Fruit fly (Drosophila melanogaster) whole organism: Measurements from ENCODE around the gene Gr10a.

Experiments used
- CG8478 ChIP-seq: fragments of >200 bp; optimal IDR thresholded peaks from 2 replicates; lab custom pipeline; 2018; ENCODE audit warnings: inconsistent platforms
- Dll ChIP-seq: fragments of >200 bp; optimal IDR thresholded peaks from 2 replicates; lab custom pipeline; 2017
- EcR ChIP-seq, 2 experiments: fragments of >200 bp; optimal IDR thresholded peaks; 2 replicates each; lab custom pipeline; 2017; ENCODE audit warnings: missing biosample characterization in 2 of 2, missing genetic modification characterization in 2 of 2, missing genetic modification reagents in 2 of 2
- pan ChIP-seq: fragments of >200 bp; optimal IDR thresholded peaks from 2 replicates; lab custom pipeline; 2017
- psq ChIP-seq: fragments of >200 bp; optimal IDR thresholded peaks from 2 replicates; lab custom pipeline; 2017
- usp ChIP-seq: fragments of >200 bp; optimal IDR thresholded peaks from 2 replicates; lab custom pipeline; 2017; ENCODE audit warnings: missing biosample characterization, missing genetic modification characterization, mixed read lengths

Gr10a gene

DNA sequence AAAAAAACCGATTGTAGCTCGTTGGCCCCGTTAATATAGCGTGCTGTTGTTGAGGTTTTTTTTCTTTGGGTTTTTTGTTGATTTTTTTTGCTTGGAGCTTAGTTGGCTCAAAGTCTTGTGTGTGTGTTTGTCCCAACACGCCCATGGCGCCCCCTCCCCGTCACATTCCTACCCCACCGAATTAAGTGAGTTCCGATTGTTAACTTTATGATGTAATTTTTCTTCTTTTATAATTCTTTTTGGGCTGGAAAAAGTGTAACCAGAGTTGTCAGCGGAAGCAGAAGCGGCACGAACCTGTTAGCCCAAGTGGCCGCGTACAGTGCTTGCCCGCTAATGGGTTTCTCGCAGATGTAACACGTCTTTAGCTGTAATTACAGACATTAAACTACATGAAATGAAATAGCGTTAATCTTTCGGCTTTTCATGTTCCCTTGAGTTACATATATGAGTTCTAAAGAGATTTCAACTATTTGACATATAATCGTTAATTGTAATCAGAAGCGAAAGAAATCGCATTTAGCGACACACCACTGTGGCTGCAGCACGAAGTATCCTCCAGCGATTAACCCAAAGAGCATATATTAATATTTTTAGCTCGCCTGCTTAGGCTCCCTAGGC, 24.1 kb downstream of the Gr10a start:
- TF ChIP-seq usp (GFP tag; lab: Kevin White, UChicago) (no peak), pan (no peak), CG8478 (lab: Kevin White, UChicago) (no peak), Dll (lab: Kevin White, UChicago) (no peak), psq (lab: Kevin White, UChicago) (no peak), EcR (GFP tag; optimal IDR thresholded peaks at IDR 0.05; lab: Kevin White, UChicago) (no peak)

DNA sequence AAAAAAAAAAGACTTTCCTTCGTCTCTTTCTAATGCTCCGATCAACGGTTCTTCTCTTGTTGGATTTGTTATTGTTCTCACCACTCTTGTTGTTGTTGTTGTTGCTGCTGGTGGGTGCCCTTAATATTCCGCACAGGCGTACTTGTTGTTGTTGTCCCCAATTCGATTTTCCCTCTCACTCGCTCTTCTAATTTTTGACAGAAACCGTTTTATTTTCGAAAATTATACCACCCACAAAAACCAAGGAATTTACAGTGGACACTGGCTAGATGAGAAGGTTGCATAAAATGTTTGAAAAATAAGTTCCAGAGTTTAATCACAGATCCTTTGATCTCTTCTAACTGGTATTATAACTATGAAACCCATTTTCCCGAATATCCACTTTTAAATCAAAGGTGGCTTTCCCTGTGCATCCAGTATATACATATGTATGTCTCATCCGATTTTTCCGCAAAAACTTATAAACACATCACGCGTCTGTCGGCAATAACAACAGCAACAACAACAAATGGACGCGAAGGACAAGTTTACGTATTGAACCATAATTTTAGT, 25.8 kb downstream of the Gr10a start:
- TF ChIP-seq CG8478 (lab: Kevin White, UChicago) (no peak), pan (no peak), EcR (GFP tag; optimal IDR thresholded peaks at IDR 0.05; lab: Kevin White, UChicago) (no peak), usp (GFP tag; lab: Kevin White, UChicago) (no peak), Dll (lab: Kevin White, UChicago) (no peak), psq (lab: Kevin White, UChicago) (no peak)

dm6 chrX:11390625-11391363, 26.4 kb downstream of the Gr10a start:
- TF ChIP-seq Dll (lab: Kevin White, UChicago) (no peak), CG8478 (lab: Kevin White, UChicago) (no peak), psq (lab: Kevin White, UChicago) (no peak), EcR (GFP tag; optimal IDR thresholded peaks at IDR 0.05; lab: Kevin White, UChicago) (no peak), pan (no peak), usp (GFP tag; lab: Kevin White, UChicago) (no peak)

dm6 chrX:11389494-11390447, 27.5 kb downstream of the Gr10a start:
- TF ChIP-seq EcR (GFP tag; optimal IDR thresholded peaks at IDR 0.05; lab: Kevin White, UChicago) (no peak), psq (lab: Kevin White, UChicago) (no peak), CG8478 (lab: Kevin White, UChicago) (no peak), pan (no peak), usp (GFP tag; lab: Kevin White, UChicago) (no peak), Dll (lab: Kevin White, UChicago) (peak; percentile 81)

dm6 chrX:11385498-11385897, 31.7 kb downstream of the Gr10a start:
- TF ChIP-seq pan, result no peak
- TF ChIP-seq CG8478 (lab: Kevin White, UChicago), result no peak
- TF ChIP-seq EcR (GFP tag; optimal IDR thresholded peaks at IDR 0.05; lab: Kevin White, UChicago), result no peak
- no peak for TF ChIP-seq psq (lab: Kevin White, UChicago)
- TF ChIP-seq Dll (lab: Kevin White, UChicago), result no peak
- TF ChIP-seq usp (GFP tag; lab: Kevin White, UChicago), result no peak

DNA sequence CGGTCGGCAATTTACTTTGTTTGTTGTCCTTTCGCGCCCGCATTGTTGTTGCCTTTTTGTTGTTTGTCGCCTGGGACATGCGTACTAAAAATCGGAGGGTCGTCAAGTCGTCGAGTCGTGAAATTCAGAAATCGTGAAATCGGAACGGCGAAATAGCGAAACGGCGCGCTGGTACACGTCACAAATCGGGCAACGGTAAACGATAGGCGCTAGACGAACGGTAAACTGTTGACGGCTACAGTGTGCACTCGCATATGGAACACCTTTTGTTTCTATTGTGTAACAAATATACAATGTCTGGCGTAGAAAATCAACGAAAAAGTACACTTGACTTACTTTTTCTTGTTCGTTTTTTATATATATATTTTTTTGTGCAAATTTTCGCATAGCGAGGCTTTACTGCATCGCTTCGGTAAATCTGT, 33.2 kb downstream of the Gr10a start:
- TF ChIP-seq EcR (GFP tag; optimal IDR thresholded peaks at IDR 0.05; lab: Kevin White, UChicago), result no peak
- no peak for TF ChIP-seq psq (lab: Kevin White, UChicago)
- TF ChIP-seq Dll (lab: Kevin White, UChicago), result no peak
- no peak for TF ChIP-seq usp (GFP tag; lab: Kevin White, UChicago)
- no peak for TF ChIP-seq pan
- no peak for TF ChIP-seq CG8478 (lab: Kevin White, UChicago)

DNA sequence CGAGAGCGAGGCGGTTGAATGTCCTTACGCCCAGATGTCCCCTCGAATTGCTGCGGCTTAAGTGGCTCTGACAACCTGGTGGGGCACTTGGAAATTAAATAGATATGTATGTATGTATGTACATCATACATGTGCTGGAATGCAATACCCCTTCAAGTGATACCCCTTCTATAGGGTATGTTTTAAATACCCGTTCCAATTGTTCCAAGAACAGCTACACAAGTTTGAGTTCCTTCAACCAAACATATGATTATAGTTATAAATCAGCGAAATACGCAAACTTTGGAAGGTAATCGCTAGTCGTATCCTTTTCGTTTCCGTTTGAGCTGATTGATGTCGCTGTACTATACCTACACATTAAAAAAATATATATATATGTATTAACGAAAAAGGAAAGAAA, 33.7 kb downstream of the Gr10a start:
- TF ChIP-seq EcR (GFP tag; optimal IDR thresholded peaks at IDR 0.05; lab: Kevin White, UChicago) (no peak), pan (no peak), usp (GFP tag; lab: Kevin White, UChicago) (no peak), CG8478 (lab: Kevin White, UChicago) (no peak), Dll (lab: Kevin White, UChicago) (no peak), psq (lab: Kevin White, UChicago) (no peak)

DNA sequence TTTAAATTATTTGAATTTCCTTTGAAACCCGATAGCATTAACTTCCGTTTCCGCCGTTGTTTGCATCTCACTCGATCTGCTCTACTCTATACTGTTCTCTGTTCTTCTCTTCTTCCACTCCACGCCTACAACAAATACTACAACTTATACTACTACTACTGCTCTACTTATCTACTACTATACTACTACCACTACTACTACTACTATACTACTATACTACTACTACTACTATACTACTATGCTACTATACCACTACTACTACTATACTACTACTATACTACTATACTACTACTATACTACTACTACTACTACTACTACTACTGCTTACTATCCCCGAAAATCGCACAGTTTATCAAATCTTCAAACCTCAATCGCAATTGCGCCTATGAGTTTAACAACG, 34.6 kb downstream of the Gr10a start:
- TF ChIP-seq Dll (lab: Kevin White, UChicago) (no peak), psq (lab: Kevin White, UChicago) (no peak), usp (GFP tag; lab: Kevin White, UChicago) (no peak), CG8478 (lab: Kevin White, UChicago) (no peak), EcR (GFP tag; optimal IDR thresholded peaks at IDR 0.05; lab: Kevin White, UChicago) (no peak), pan (no peak)

dm6 chrX:11379747-11380146, 37.5 kb downstream of the Gr10a start:
- TF ChIP-seq CG8478 (lab: Kevin White, UChicago) (no peak), EcR (GFP tag; optimal IDR thresholded peaks at IDR 0.05; lab: Kevin White, UChicago) (no peak), usp (GFP tag; lab: Kevin White, UChicago) (no peak), psq (lab: Kevin White, UChicago) (no peak), pan (no peak), Dll (lab: Kevin White, UChicago) (no peak)

- TF ChIP-seq CG8478 (lab: Kevin White, UChicago), result no peak
- no peak for TF ChIP-seq usp (GFP tag; lab: Kevin White, UChicago)
- TF ChIP-seq pan, result no peak
- no peak for TF ChIP-seq EcR (GFP tag; optimal IDR thresholded peaks at IDR 0.05; lab: Kevin White, UChicago)
Observed at dm6 chrX:11379139-11379538, 38.1 kb downstream of the Gr10a start.
